Fruit fly (Drosophila melanogaster): ENCODE measurements around the gene CG11498.

CG11498 gene

dm6 chr3R:30164162-30164561 is 3.9 kb upstream of the CG11498 start (continued):
- TF ChIP-seq Gsc (GFP tag; IDR thresholded peaks at IDR 0.05) (no peak), cad (GFP tag; optimal IDR thresholded peaks at IDR 0.05) (no peak), CG12942 (GFP tag; optimal IDR thresholded peaks at IDR 0.05) (no peak), CG3995 (GFP tag; optimal IDR thresholded peaks at IDR 0.05) (no peak), CG13287 (GFP tag; IDR thresholded peaks at IDR 0.05; ENCODE audit: partially characterized antibody) (no peak), nerfin-1 (tag; optimal IDR thresholded peaks at IDR 0.05) (no peak), eyg (GFP tag; optimal IDR thresholded peaks at IDR 0.05) (no peak), D19B (GFP tag; optimal IDR thresholded peaks at IDR 0.05) (no peak), E2f1 (GFP tag; IDR thresholded peaks at IDR 0.05) (peak; percentile 31; the same call in 1 of the 2 replicates), Doc3 (GFP tag; IDR thresholded peaks at IDR 0.05; ENCODE audit: partially characterized antibody) (no peak), pb (GFP tag; optimal IDR thresholded peaks at IDR 0.05) (no peak), CG7839 (tag; optimal IDR thresholded peaks at IDR 0.05) (peak; percentile 30), CG14860 (GFP tag; IDR thresholded peaks at IDR 0.05; ENCODE audit: partially characterized antibody) (no peak), gsb (GFP tag; IDR thresholded peaks at IDR 0.05) (no peak), pita (GFP tag; optimal IDR thresholded peaks at IDR 0.05) (no peak), Kr (GFP tag; optimal IDR thresholded peaks at IDR 0.05) (no peak), CG11696 (GFP tag; IDR thresholded peaks at IDR 0.05) (no peak), maf-S (GFP tag; optimal IDR thresholded peaks at IDR 0.05) (no peak), CG13894 (tag; optimal IDR thresholded peaks at IDR 0.05) (no peak), Chrac-16 (GFP tag; optimal IDR thresholded peaks at IDR 0.05) (no peak), chinmo (GFP tag; IDR thresholded peaks at IDR 0.05; ENCODE audit: partially characterized antibody) (no peak), CG7987 (GFP tag; optimal IDR thresholded peaks at IDR 0.05) (no peak), CG8290 (GFP tag; optimal IDR thresholded peaks at IDR 0.05) (no peak), CG8290 (tag; optimal IDR thresholded peaks at IDR 0.05) (no peak), Hr3 (GFP tag; optimal IDR thresholded peaks at IDR 0.05) (no peak), nau (GFP tag; optimal IDR thresholded peaks at IDR 0.05) (no peak), sens (GFP tag) (peak; percentile 81), vvl (GFP tag; IDR thresholded peaks at IDR 0.05) (peak; percentile 84), ftz-f1 (GFP tag; optimal IDR thresholded peaks at IDR 0.05) (no peak), CG11723 (GFP tag; optimal IDR thresholded peaks at IDR 0.05) (no peak), fd3F (GFP tag; optimal IDR thresholded peaks at IDR 0.05) (no peak), yki (optimal IDR thresholded peaks at IDR 0.05) (no peak), CG9727 (GFP tag; optimal IDR thresholded peaks at IDR 0.05) (no peak), Hr78 (GFP tag; optimal IDR thresholded peaks at IDR 0.05) (peak in 1 of 2 experiments; percentile 11), sisA (GFP tag; IDR thresholded peaks at IDR 0.05) (peak; percentile 55; the same call in 1 of the 2 replicates), cg (GFP tag; optimal IDR thresholded peaks at IDR 0.05) (no peak), CG4360 (GFP tag; IDR thresholded peaks at IDR 0.05) (no peak), CG10959 (GFP tag; IDR thresholded peaks at IDR 0.05) (no peak), CG7963 (GFP tag; IDR thresholded peaks at IDR 0.05; ENCODE audit: partially characterized antibody) (no peak), unc-4 (GFP tag; IDR thresholded peaks at IDR 0.05; ENCODE audit: partially characterized antibody) (no peak), Dad (GFP tag; optimal IDR thresholded peaks at IDR 0.05) (no peak), Dip2 (GFP tag; IDR thresholded peaks at IDR 0.05) (no peak), lilli (GFP tag; optimal IDR thresholded peaks at IDR 0.05) (peak; percentile 6), H2.0 (GFP tag; IDR thresholded peaks at IDR 0.05) (0 out of 2 replicates have a peak, but pooled peaks have one; percentile 30), her (GFP tag; optimal IDR thresholded peaks at IDR 0.05) (no peak), CG6175 (GFP tag; IDR thresholded peaks at IDR 0.05) (no peak), bowl (GFP tag; IDR thresholded peaks at IDR 0.05) (0 out of 2 replicates have a peak, but pooled peaks have one; percentile 11), PHDP (tag; optimal IDR thresholded peaks at IDR 0.05) (peak; percentile 9), dimm (GFP tag; IDR thresholded peaks at IDR 0.05) (no peak), Dek (tag; optimal IDR thresholded peaks at IDR 0.05) (no peak), seq (GFP tag; IDR thresholded peaks at IDR 0.05) (no peak), gfzf (GFP tag; optimal IDR thresholded peaks at IDR 0.05) (no peak), dan (GFP tag; IDR thresholded peaks at IDR 0.05) (no peak)
